Fruit fly (Drosophila melanogaster): ENCODE measurements around the gene CG4766.

The CG4766 gene

DNA sequence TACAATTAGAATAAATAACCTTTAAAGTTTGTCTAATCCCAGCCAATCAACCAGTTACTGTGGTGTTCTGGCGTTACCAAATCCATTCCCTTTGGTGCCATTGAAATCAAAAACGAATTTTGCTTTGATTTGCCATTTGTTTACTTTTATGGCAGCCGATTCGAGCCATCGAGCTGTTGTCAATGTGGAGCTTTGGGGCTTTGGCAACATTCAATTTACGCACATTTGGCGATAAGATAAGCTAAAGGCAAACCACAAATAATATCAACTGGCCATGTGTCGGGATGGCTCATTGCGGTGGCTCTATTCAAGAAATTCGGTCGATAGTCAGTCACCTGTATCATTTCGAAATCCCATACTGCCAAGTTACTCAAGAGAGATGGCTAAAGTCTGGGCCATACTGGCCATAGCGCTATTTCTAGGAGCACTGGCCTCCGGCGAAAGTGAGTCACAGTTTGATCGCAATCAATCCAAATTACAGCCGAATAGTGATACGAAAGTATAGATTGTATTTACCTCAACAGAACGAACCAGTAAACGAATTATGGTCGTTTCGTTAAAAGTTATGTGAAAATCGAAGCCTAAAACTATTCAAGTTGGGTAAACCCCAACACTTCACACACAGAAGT, 52.6 kb downstream of the CG4766 start, which contains the start of gene CG6041:
Gene CG6041 (plus strand): TSS at position 291 of the 629 bp plus-strand sequence.
- TF ChIP-seq CTCF (optimal IDR thresholded peaks at IDR 0.05) (no peak), CG8478 (optimal IDR thresholded peaks at IDR 0.05) (no peak)

Data from S2 (cell line).